Worm (Caenorhabditis elegans) whole organism, L4 larva: ENCODE results near the gene hlh-14.
A peak's percentile ranks its signal among the peaks of the same experiment; 100 is the strongest.

Experiments
- aly-2 ChIP-seq: sonication (generic microtip); optimal IDR thresholded peaks from 2 replicates; lab custom pipeline; 2018; ENCODE audit warnings: missing biosample characterization, missing genetic modification characterization
- ces-1 ChIP-seq: fragments of 150-350 bp; sonication (generic microtip); optimal IDR thresholded peaks from 4 replicates; lab custom pipeline; 2014; ENCODE audit warnings: missing biosample characterization, missing genetic modification reagents, missing genetic modification characterization
- mdl-1 ChIP-seq, 2 experiments: fragments of 150-350 bp in 1 of 2; sonication (generic microtip) in 1 of 2; optimal IDR thresholded peaks; 2 replicates each; lab custom pipeline; 2014 to 2017; ENCODE audit warnings: missing biosample characterization in 2 of 2, missing genetic modification characterization in 2 of 2
- nhr-48 ChIP-seq: sonication (generic microtip); optimal IDR thresholded peaks from 2 replicates; lab custom pipeline; 2016; ENCODE audit warnings: mild to moderate bottlenecking, missing genetic modification characterization, missing compliant biosample characterization
- pqm-1 ChIP-seq: sonication (generic microtip); optimal IDR thresholded peaks from 2 replicates; lab custom pipeline; 2017; ENCODE audit warnings: missing biosample characterization, missing genetic modification characterization
- unc-62 ChIP-seq, 3 experiments: fragments of 150-350 bp in 1 of 3; sonication (generic microtip); optimal IDR thresholded peaks in 2 of 3; peaks in 1 of 3; 1 replicate in 1 of 3; 2 replicates in 2 of 3; lab custom pipeline; 2014 to 2017; ENCODE audit warnings: missing biosample characterization in 3 of 3, missing genetic modification characterization in 3 of 3, missing genetic modification reagents in 3 of 3, missing genotype in 1 of 3
- ztf-11 ChIP-seq: fragments of 150-350 bp; optimal IDR thresholded peaks from 2 replicates; lab custom pipeline; 2014; ENCODE audit warnings: missing biosample characterization, missing genetic modification characterization

DNA sequence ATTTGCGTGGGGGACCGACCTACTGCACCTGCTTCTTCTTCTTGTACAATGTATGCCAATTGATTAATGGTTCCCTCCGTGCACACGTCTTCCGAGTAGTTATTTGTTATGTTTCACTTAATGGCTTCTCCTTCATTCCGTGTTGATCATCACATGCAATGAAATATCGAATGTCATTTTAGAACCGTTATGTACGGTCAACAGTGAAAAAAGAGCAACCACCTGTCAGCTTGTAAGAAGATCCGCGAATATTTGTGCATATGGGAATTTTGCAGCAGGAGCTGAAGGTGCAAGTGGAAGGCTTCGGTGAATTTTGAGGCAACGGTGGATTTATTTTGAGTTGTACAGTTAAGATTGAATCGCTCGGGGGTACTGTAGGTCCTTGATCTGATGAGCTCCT is 2.1 kb downstream of the hlh-14 start:
- no peak for TF ChIP-seq mdl-1 (tag; optimal IDR thresholded peaks at IDR 0.05; lab: Kevin White, UChicago)
- TF ChIP-seq aly-2, result no peak
- no peak for TF ChIP-seq nhr-48 (tag; lab: Kevin White, UChicago)
- no peak for TF ChIP-seq ces-1 (GFP tag; lab: Kevin White, UChicago)
- TF ChIP-seq pqm-1 (tag; lab: Kevin White, UChicago), result no peak
- no peak for TF ChIP-seq ztf-11 (tag; lab: Kevin White, UChicago)
- peak in 1 of 2 experiments; percentile 97 for TF ChIP-seq unc-62 (GFP tag; optimal IDR thresholded peaks at IDR 0.05 in 1 of 2; lab: Kevin White, UChicago)
- TF ChIP-seq unc-62 (tag; optimal IDR thresholded peaks at IDR 0.05; lab: Kevin White, UChicago), result no peak
